Worm (Caenorhabditis elegans) whole organism, mixed stage, embryonic: ENCODE data around the gene C55A6.4.

Experiments
- M03D4.4 ChIP-seq: sonication (generic microtip); optimal IDR thresholded peaks from 2 replicates; lab custom pipeline; 2017; ENCODE audit warnings: mild to moderate bottlenecking, missing genetic modification characterization, missing compliant biosample characterization
- bed-3 ChIP-seq: fragments of 200-800 bp; sonication (Bioruptor generic); optimal IDR thresholded peaks from 3 replicates; lab custom pipeline; 2018; ENCODE audit warnings: mild to moderate bottlenecking, missing genetic modification characterization, moderate library complexity, missing compliant biosample characterization
- blmp-1 ChIP-seq: fragments of 150-350 bp; optimal IDR thresholded peaks from 2 replicates; lab custom pipeline; 2014; ENCODE audit warnings: missing biosample characterization, missing genetic modification characterization
- ceh-39 ChIP-seq: fragments of 150-350 bp; optimal IDR thresholded peaks from 2 replicates; lab custom pipeline; 2014; ENCODE audit warnings: missing biosample characterization, missing genetic modification characterization
- ceh-43 ChIP-seq: fragments of 200-800 bp; sonication (Bioruptor generic); optimal IDR thresholded peaks from 2 replicates; lab custom pipeline; 2018; ENCODE audit warnings: mild to moderate bottlenecking, missing genetic modification characterization, moderate library complexity, missing compliant biosample characterization
- ceh-83 ChIP-seq: fragments of 200-800 bp; sonication (Bioruptor generic); optimal IDR thresholded peaks from 2 replicates; lab custom pipeline; 2018; ENCODE audit warnings: mild to moderate bottlenecking, missing genetic modification characterization, missing compliant biosample characterization
- ces-1 ChIP-seq: fragments of 150-350 bp; optimal IDR thresholded peaks from 2 replicates; lab custom pipeline; 2014; ENCODE audit warnings: missing biosample characterization, missing genetic modification reagents, missing genetic modification characterization
- cnd-1 ChIP-seq: fragments of 200-800 bp; sonication (Bioruptor generic); optimal IDR thresholded peaks from 2 replicates; lab custom pipeline; 2018; ENCODE audit warnings: mild to moderate bottlenecking, missing genetic modification characterization, missing compliant biosample characterization
- drap-1 ChIP-seq: fragments of 200-800 bp; sonication (Bioruptor generic); optimal IDR thresholded peaks from 3 replicates; lab custom pipeline; 2018; ENCODE audit warnings: mild to moderate bottlenecking, missing genetic modification characterization, missing compliant biosample characterization
- elt-1 ChIP-seq: sonication (generic microtip); optimal IDR thresholded peaks from 2 replicates; lab custom pipeline; 2017; ENCODE audit warnings: missing genetic modification characterization, mild to moderate bottlenecking, missing compliant biosample characterization, antibody characterized with exemption, moderate library complexity, borderline replicate concordance; ENCODE audit not compliant: insufficient read depth
- elt-3 ChIP-seq: fragments of 150-350 bp; optimal IDR thresholded peaks from 2 replicates; lab custom pipeline; 2014; ENCODE audit warnings: missing biosample characterization, missing genetic modification characterization
- flh-1 ChIP-seq: fragments of 200-800 bp; sonication (Bioruptor generic); optimal IDR thresholded peaks from 2 replicates; lab custom pipeline; 2018; ENCODE audit warnings: mild to moderate bottlenecking, missing genetic modification characterization, moderate library complexity, missing compliant biosample characterization
- ham-2 ChIP-seq: fragments of 200-800 bp; sonication (Bioruptor generic); optimal IDR thresholded peaks from 2 replicates; lab custom pipeline; 2018; ENCODE audit warnings: mild to moderate bottlenecking, missing genetic modification characterization, missing compliant biosample characterization
- hlh-1 ChIP-seq: fragments of 150-350 bp; optimal IDR thresholded peaks from 2 replicates; lab custom pipeline; 2014; ENCODE audit warnings: missing biosample characterization, missing genetic modification reagents, missing genetic modification characterization
- lin-13 ChIP-seq: fragments of 150-350 bp; optimal IDR thresholded peaks from 2 replicates; lab custom pipeline; 2014; ENCODE audit warnings: missing biosample characterization, missing genetic modification characterization
- lin-32 ChIP-seq: fragments of 200-800 bp; sonication (Bioruptor generic); optimal IDR thresholded peaks from 2 replicates; lab custom pipeline; 2018; ENCODE audit warnings: mild to moderate bottlenecking, missing genetic modification characterization, missing compliant biosample characterization
- lsy-2 ChIP-seq: fragments of 150-350 bp; optimal IDR thresholded peaks from 2 replicates; lab custom pipeline; 2014; ENCODE audit warnings: missing biosample characterization, missing genetic modification characterization
- mep-1 ChIP-seq: fragments of 150-350 bp; optimal IDR thresholded peaks from 2 replicates; lab custom pipeline; 2017; ENCODE audit warnings: missing biosample characterization, missing genetic modification reagents, missing genetic modification characterization, inconsistent platforms
- mls-2 ChIP-seq: sonication (generic microtip); optimal IDR thresholded peaks from 2 replicates; lab custom pipeline; 2016; ENCODE audit warnings: mild to moderate bottlenecking, missing genetic modification characterization, moderate library complexity, missing compliant biosample characterization
- nhr-12 ChIP-seq: fragments of 150-350 bp; optimal IDR thresholded peaks from 2 replicates; lab custom pipeline; 2014; ENCODE audit warnings: missing biosample characterization, missing genetic modification characterization
- nhr-2 ChIP-seq: fragments of 150-350 bp; optimal IDR thresholded peaks from 2 replicates; lab custom pipeline; 2014; ENCODE audit warnings: missing biosample characterization, missing genetic modification characterization
- nhr-237 ChIP-seq: fragments of 150-350 bp; optimal IDR thresholded peaks from 2 replicates; lab custom pipeline; 2014; ENCODE audit warnings: missing biosample characterization, missing genetic modification characterization
- nhr-28 ChIP-seq: fragments of 150-350 bp; optimal IDR thresholded peaks from 2 replicates; lab custom pipeline; 2014; ENCODE audit warnings: missing biosample characterization, missing genetic modification characterization
- nhr-76 ChIP-seq: sonication (generic microtip); optimal IDR thresholded peaks from 2 replicates; lab custom pipeline; 2017; ENCODE audit warnings: missing biosample characterization, missing genetic modification characterization
- sem-2 ChIP-seq: fragments of 200-800 bp; sonication (Bioruptor generic); optimal IDR thresholded peaks from 2 replicates; lab custom pipeline; 2018; ENCODE audit warnings: mild to moderate bottlenecking, missing genetic modification characterization, missing compliant biosample characterization
- snpc-4 ChIP-seq: fragments of 150-350 bp; optimal IDR thresholded peaks from 2 replicates; lab custom pipeline; 2014; ENCODE audit warnings: missing biosample characterization, missing genetic modification characterization
- sptf-1 ChIP-seq: sonication (generic microtip); optimal IDR thresholded peaks from 2 replicates; lab custom pipeline; 2017; ENCODE audit warnings: mild to moderate bottlenecking, missing genetic modification characterization, moderate library complexity, missing compliant biosample characterization
- tbx-8 ChIP-seq: fragments of 200-800 bp; sonication (Bioruptor generic); optimal IDR thresholded peaks from 2 replicates; lab custom pipeline; 2018; ENCODE audit warnings: mild to moderate bottlenecking, missing genetic modification characterization, moderate library complexity, missing compliant biosample characterization
- unc-120 ChIP-seq: sonication (generic microtip); optimal IDR thresholded peaks from 2 replicates; lab custom pipeline; 2017; ENCODE audit warnings: missing genetic modification characterization, missing compliant biosample characterization; ENCODE audit not compliant: poor library complexity, severe bottlenecking
- unc-62 ChIP-seq: fragments of 150-350 bp; optimal IDR thresholded peaks from 2 replicates; lab custom pipeline; 2014; ENCODE audit warnings: missing biosample characterization, missing genetic modification reagents, missing genetic modification characterization
- zip-8 ChIP-seq: fragments of 150-350 bp; optimal IDR thresholded peaks from 2 replicates; lab custom pipeline; 2014; ENCODE audit warnings: missing biosample characterization, missing genetic modification characterization
- ztf-11 ChIP-seq: fragments of 150-350 bp; optimal IDR thresholded peaks from 2 replicates; lab custom pipeline; 2014; ENCODE audit warnings: missing biosample characterization, missing genetic modification characterization

C55A6.4 gene

ce11 chrV:11533365-11533949 lies 15.8 kb upstream of the C55A6.4 start:
- TF ChIP-seq mep-1 (tag; lab: Kevin White, UChicago), result no peak
- no peak for TF ChIP-seq ces-1 (GFP tag; lab: Kevin White, UChicago)
- no peak for TF ChIP-seq snpc-4
- no peak for TF ChIP-seq lin-32 (GFP tag; lab: Kevin White, UChicago)
- no peak for TF ChIP-seq mls-2 (tag; lab: Kevin White, UChicago)
- no peak for TF ChIP-seq ceh-83 (GFP tag; lab: Kevin White, UChicago)
- no peak for TF ChIP-seq elt-3 (tag; lab: Kevin White, UChicago)
- no peak for TF ChIP-seq hlh-1
- TF ChIP-seq ceh-39 (tag; lab: Kevin White, UChicago), result no peak
- TF ChIP-seq nhr-12 (tag; lab: Kevin White, UChicago), result no peak
- no peak for TF ChIP-seq elt-1 (tag; lab: Kevin White, UChicago)
- TF ChIP-seq nhr-76 (tag; lab: Kevin White, UChicago), result no peak
- no peak for TF ChIP-seq unc-120 (tag; lab: Kevin White, UChicago)
- TF ChIP-seq cnd-1 (tag; lab: Kevin White, UChicago), result no peak
- TF ChIP-seq sptf-1 (tag; lab: Kevin White, UChicago), result no peak
- TF ChIP-seq ztf-11 (tag; lab: Kevin White, UChicago), result no peak
- TF ChIP-seq drap-1 (GFP tag; lab: Kevin White, UChicago), result no peak
- no peak for TF ChIP-seq nhr-2 (tag; lab: Kevin White, UChicago)
- TF ChIP-seq bed-3 (GFP tag; lab: Kevin White, UChicago), result no peak
- TF ChIP-seq lsy-2 (tag; lab: Kevin White, UChicago), result no peak

- peak; percentile 30 for TF ChIP-seq ham-2 (GFP tag; lab: Kevin White, UChicago)
- TF ChIP-seq flh-1 (GFP tag; lab: Kevin White, UChicago), result no peak
- TF ChIP-seq sptf-1 (tag; lab: Kevin White, UChicago), result peak; percentile 14
- no peak for TF ChIP-seq M03D4.4 (tag; lab: Kevin White, UChicago)
- TF ChIP-seq zip-8 (tag; lab: Kevin White, UChicago), result peak; percentile 30
- TF ChIP-seq blmp-1 (tag; lab: Kevin White, UChicago), result peak; percentile 96
- TF ChIP-seq elt-3 (tag; lab: Kevin White, UChicago), result peak; percentile 11
- no peak for TF ChIP-seq lsy-2 (tag; lab: Kevin White, UChicago)
Measured at ce11 chrV:11532964-11533363, 15.3 kb upstream of the C55A6.4 start.

- TF ChIP-seq lin-13 (tag; lab: Kevin White, UChicago), result no peak
- no peak for TF ChIP-seq elt-3 (tag; lab: Kevin White, UChicago)
- TF ChIP-seq nhr-76 (tag; lab: Kevin White, UChicago), result no peak
- TF ChIP-seq zip-8 (tag; lab: Kevin White, UChicago), result no peak
- no peak for TF ChIP-seq drap-1 (GFP tag; lab: Kevin White, UChicago)
- no peak for TF ChIP-seq ham-2 (GFP tag; lab: Kevin White, UChicago)
- TF ChIP-seq lin-32 (GFP tag; lab: Kevin White, UChicago), result no peak
- no peak for TF ChIP-seq ceh-43 (GFP tag; lab: Kevin White, UChicago)
- TF ChIP-seq unc-62 (GFP tag; lab: Kevin White, UChicago), result no peak
- TF ChIP-seq cnd-1 (tag; lab: Kevin White, UChicago), result no peak
- TF ChIP-seq nhr-28 (tag; lab: Kevin White, UChicago), result no peak
- TF ChIP-seq sptf-1 (tag; lab: Kevin White, UChicago), result no peak
- TF ChIP-seq tbx-8 (GFP tag; lab: Kevin White, UChicago), result no peak
- TF ChIP-seq ces-1 (GFP tag; lab: Kevin White, UChicago), result no peak
- no peak for TF ChIP-seq sem-2 (GFP tag; lab: Kevin White, UChicago)
Measured at ce11 chrV:11532535-11532853, 14.8 kb upstream of the C55A6.4 start.

DNA sequence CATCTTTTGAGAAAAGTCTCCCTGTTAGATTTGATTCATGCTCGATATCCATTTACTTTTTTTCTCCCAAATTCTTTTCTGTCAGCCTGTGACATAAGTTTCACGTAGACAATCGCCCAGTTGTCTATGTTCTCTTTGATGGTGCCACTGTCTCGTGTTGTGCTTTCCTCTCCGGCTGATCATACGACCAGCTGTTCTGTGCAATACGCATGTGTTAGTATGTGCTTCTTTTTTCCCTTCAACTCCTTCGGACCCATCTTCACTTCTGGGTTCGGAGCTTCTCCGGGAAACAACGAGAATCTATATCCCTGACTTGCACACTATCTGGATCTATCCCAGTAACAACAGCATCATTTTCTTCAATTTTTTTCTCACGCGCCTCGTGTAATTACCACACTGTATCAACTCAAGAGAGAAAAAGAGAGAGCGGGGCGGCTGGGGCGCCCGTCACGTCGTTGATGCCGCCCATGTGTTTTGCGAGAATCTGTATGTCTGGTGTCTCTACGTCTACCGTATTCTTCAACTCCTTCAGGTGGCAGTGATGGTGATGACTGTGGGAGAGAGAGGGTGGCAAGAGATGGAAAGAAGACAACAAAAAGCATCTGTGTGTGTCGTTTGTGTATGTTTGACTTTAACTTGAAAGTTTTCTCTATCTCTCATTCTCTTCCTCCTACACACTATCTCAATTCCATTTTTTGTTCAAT lies 14.3 kb upstream of the C55A6.4 start:
- TF ChIP-seq ceh-43 (GFP tag; lab: Kevin White, UChicago) (no peak), snpc-4 (no peak), hlh-1 (peak; percentile 96), nhr-237 (tag; lab: Kevin White, UChicago) (peak; percentile 16), ztf-11 (tag; lab: Kevin White, UChicago) (no peak), ceh-83 (GFP tag; lab: Kevin White, UChicago) (peak; percentile 10), unc-62 (GFP tag; lab: Kevin White, UChicago) (peak; percentile 58), blmp-1 (tag; lab: Kevin White, UChicago) (no peak), zip-8 (tag; lab: Kevin White, UChicago) (no peak), lin-32 (GFP tag; lab: Kevin White, UChicago) (no peak), lin-13 (tag; lab: Kevin White, UChicago) (no peak), mls-2 (tag; lab: Kevin White, UChicago) (no peak), tbx-8 (GFP tag; lab: Kevin White, UChicago) (no peak), drap-1 (GFP tag; lab: Kevin White, UChicago) (no peak), unc-120 (tag; lab: Kevin White, UChicago) (peak; percentile 79), sptf-1 (tag; lab: Kevin White, UChicago) (peak; percentile 20)
